Fruit fly (Drosophila melanogaster): Measurements from ENCODE around the gene CG15747.

CG15747 gene

DNA sequence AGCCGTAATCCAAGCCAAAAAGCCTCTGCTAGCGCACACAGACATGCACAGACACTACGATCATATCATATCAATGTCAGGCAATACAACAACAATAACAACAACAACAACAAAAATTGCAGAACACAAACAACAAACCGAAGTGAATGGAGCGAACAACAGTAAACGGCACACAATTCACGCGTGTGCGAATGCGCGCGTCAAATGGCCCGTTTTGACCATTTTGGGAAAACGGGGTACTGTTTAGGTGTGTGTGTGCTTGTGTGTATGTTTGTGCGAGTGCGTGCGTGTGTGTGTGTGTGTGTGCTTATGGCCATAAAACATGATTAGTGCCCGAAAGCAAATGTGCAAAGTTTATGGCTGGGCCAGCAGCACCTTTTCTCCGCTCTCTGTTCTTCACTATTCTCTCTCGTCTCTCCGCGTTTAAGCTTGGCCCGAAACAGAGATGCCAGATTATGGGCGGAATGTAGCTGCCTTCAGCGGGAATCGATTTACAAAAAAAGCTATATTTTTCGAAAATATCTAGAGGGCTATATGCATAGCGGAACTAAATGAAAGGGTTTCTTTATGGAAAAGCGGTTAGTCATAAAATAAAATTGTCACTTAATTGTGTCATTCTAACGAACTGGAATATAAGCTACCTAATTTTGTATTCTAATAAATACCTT is 37.1 kb upstream of the CG15747 start (continued):
- TF ChIP-seq nerfin-2 (GFP tag; IDR thresholded peaks at IDR 0.05; ENCODE audit: partially characterized antibody) (no peak), PHDP (tag; optimal IDR thresholded peaks at IDR 0.05) (no peak), cwo (GFP tag; optimal IDR thresholded peaks at IDR 0.05) (peak; percentile 19), CG9437 (GFP tag; optimal IDR thresholded peaks at IDR 0.05) (no peak), CG17328 (GFP tag; IDR thresholded peaks at IDR 0.05) (no peak), Sox102F (GFP tag; optimal IDR thresholded peaks at IDR 0.05) (no peak), chinmo (GFP tag; IDR thresholded peaks at IDR 0.05; ENCODE audit: partially characterized antibody) (peak; percentile 98), E2f2 (GFP tag; IDR thresholded peaks at IDR 0.05) (no peak), klu (GFP tag; IDR thresholded peaks at IDR 0.05) (no peak), CG17829 (tag; optimal IDR thresholded peaks at IDR 0.05) (no peak), CG13775 (GFP tag; optimal IDR thresholded peaks at IDR 0.05) (no peak), z (GFP tag; IDR thresholded peaks at IDR 0.05) (no peak), caup (GFP tag; optimal IDR thresholded peaks at IDR 0.05; ENCODE audit: severe bottlenecking) (no peak), eve (GFP tag; optimal IDR thresholded peaks at IDR 0.05) (no peak), btn (GFP tag; optimal IDR thresholded peaks at IDR 0.05) (no peak), mld (GFP tag; IDR thresholded peaks at IDR 0.05; ENCODE audit: partially characterized antibody) (no peak), yki (optimal IDR thresholded peaks at IDR 0.05) (no peak), CG4360 (GFP tag; IDR thresholded peaks at IDR 0.05) (0 out of 2 replicates have a peak, but pooled peaks have one; percentile 34), pnt (GFP tag; optimal IDR thresholded peaks at IDR 0.05) (no peak), repo (GFP tag; optimal IDR thresholded peaks at IDR 0.05) (no peak), E2f1 (GFP tag; IDR thresholded peaks at IDR 0.05) (no peak), vvl (GFP tag; IDR thresholded peaks at IDR 0.05) (0 out of 2 replicates have a peak, but pooled peaks have one; percentile 8), CG10321 (GFP tag; IDR thresholded peaks at IDR 0.05) (no peak), CG17568 (GFP tag; optimal IDR thresholded peaks at IDR 0.05) (no peak), sim (GFP tag; IDR thresholded peaks at IDR 0.05) (no peak), ash1 (GFP tag; optimal IDR thresholded peaks at IDR 0.05) (no peak), tna (GFP tag; IDR thresholded peaks at IDR 0.05; ENCODE audit: partially characterized antibody) (no peak), corto (GFP tag; optimal IDR thresholded peaks at IDR 0.05) (no peak), gsb-n (tag; optimal IDR thresholded peaks at IDR 0.05) (no peak), Sry-δ (GFP tag; optimal IDR thresholded peaks at IDR 0.05) (no peak), en (GFP tag; optimal IDR thresholded peaks at IDR 0.05) (no peak), CG17912 (GFP tag; optimal IDR thresholded peaks at IDR 0.05) (no peak), pho (GFP tag; optimal IDR thresholded peaks at IDR 0.05) (no peak), Hand (GFP tag; optimal IDR thresholded peaks at IDR 0.05) (no peak), CG12769 (tag; optimal IDR thresholded peaks at IDR 0.05) (peak; percentile 71), dimm (GFP tag; IDR thresholded peaks at IDR 0.05) (no peak), phol (tag; optimal IDR thresholded peaks at IDR 0.05) (no peak), CG13424 (tag; optimal IDR thresholded peaks at IDR 0.05) (no peak), vfl (GFP tag; optimal IDR thresholded peaks at IDR 0.05) (no peak), CG5180 (GFP tag; optimal IDR thresholded peaks at IDR 0.05) (no peak), CG2875 (GFP tag; optimal IDR thresholded peaks at IDR 0.05) (no peak), CG2116 (GFP tag; optimal IDR thresholded peaks at IDR 0.05) (no peak), kni (GFP tag; optimal IDR thresholded peaks at IDR 0.05) (peak; percentile 35), inv (GFP tag; IDR thresholded peaks at IDR 0.05; ENCODE audit: partially characterized antibody) (no peak), CG32532 (GFP tag; IDR thresholded peaks at IDR 0.05) (no peak), Taf1 (GFP tag; IDR thresholded peaks at IDR 0.05) (no peak), gem (tag; optimal IDR thresholded peaks at IDR 0.05) (no peak), Hey (tag; optimal IDR thresholded peaks at IDR 0.05) (no peak), ken (GFP tag; IDR thresholded peaks at IDR 0.05) (no peak), CG7271 (tag; optimal IDR thresholded peaks at IDR 0.05) (no peak)
